Worm (Caenorhabditis elegans): ENCODE results near the gene mltn-13.

mltn-13 gene

DNA sequence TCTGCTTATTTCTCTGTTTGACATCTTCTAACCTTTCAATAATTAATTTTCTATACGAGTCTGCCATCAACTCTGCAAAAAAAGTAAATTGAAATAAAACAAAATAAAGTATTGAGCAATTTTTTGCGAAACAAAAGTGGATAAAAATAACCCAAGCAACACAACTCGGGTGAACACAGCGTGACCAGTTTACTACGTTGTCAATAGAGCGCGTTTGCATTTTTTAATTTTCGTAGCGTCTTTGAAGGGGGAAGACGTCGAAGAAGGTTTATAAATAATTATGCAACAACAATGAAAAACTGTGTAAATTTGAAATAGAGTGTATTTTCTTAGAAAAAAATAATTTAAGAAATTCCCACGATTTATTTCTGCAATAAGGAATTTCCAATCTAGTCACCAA lies 14.2 kb upstream of the mltn-13 start, which contains the start of gene atg-16.1:
Gene atg-16.1, minus strand, starts transcription at position 76 of the 400 bp plus-strand sequence.
- TF ChIP-seq ets-7 (tag; optimal IDR thresholded peaks at IDR 0.05) (no peak), F13C5.2 (tag; optimal IDR thresholded peaks at IDR 0.05) (peak; percentile 4)

DNA sequence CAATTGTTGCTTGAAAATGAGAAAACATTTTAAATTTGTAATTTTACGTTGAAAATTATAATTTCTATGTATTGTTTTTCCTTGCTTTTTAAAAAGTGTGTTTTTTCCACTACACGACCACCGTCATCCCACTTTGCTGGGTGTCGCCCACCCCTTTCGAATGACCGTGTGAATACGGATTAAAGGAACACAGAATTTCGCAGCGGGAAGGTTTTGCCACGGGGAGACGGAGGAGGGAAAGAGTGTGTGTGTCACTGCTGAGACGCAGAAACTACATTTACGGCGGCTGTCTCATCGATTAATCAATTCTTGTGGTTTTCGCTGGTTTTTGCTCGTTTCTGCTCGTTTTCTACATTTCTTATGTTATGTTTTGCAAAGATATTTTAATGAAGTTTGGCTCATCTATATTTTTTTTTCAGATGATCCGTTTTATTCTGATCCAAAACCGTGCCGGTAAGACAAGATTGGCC lies 9.7 kb upstream of the mltn-13 start, which contains the start of gene aps-2:
Gene aps-2, plus strand, starts transcription at position 420 of the 470 bp plus-strand sequence.
- TF ChIP-seq pes-1 (GFP tag; IDR thresholded peaks at IDR 0.05) = no peak
- TF ChIP-seq hmg-4 (GFP tag; optimal IDR thresholded peaks at IDR 0.05) = peak; percentile 59
- no peak for TF ChIP-seq scrt-1 (GFP tag; IDR thresholded peaks at IDR 0.05)
- no peak for TF ChIP-seq sea-1 (GFP tag; conservative IDR thresholded peaks at IDR 0.05)
- TF ChIP-seq tra-4 (tag; optimal IDR thresholded peaks at IDR 0.05) = no peak
- no peak for TF ChIP-seq tbx-11 (GFP tag; IDR thresholded peaks at IDR 0.05)
- no peak for TF ChIP-seq ceh-13 (GFP tag; optimal IDR thresholded peaks at IDR 0.05)
- TF ChIP-seq flt-1 (GFP tag; IDR thresholded peaks at IDR 0.05) = no peak
- peak; percentile 76 for TF ChIP-seq F13C5.2 (tag; optimal IDR thresholded peaks at IDR 0.05)
- no peak for TF ChIP-seq ama-1 (optimal IDR thresholded peaks at IDR 0.05)

DNA sequence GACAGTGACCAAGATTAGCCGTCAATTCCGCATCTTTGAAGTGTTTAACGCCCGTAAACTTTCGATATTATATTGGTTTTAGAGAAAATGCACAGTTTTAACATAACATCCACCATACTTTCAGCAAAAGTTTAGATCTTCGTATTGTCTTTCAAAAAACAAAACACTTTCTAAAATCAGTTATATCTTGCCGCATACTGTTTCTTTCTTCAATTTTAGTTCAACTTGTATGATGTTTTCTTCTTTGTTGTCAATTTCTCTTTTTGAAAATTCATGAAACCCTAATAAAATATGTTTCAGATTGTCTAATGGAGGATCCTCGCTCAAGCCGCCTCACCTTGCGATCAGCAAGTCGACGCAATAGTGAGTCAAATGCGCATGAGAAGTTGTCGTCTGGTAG lies 5.6 kb upstream of the mltn-13 start, which contains the start of gene F02E8.4:
Gene F02E8.4, plus strand, starts transcription at position 301 of the 400 bp plus-strand sequence.
- no peak for TF ChIP-seq aly-1 (tag; optimal IDR thresholded peaks at IDR 0.05)
- no peak for TF ChIP-seq ama-1 (optimal IDR thresholded peaks at IDR 0.05)
- TF ChIP-seq ceh-36 (tag; optimal IDR thresholded peaks at IDR 0.05) = no peak
- TF ChIP-seq tbx-37 (GFP tag; conservative IDR thresholded peaks at IDR 0.05) = no peak
- TF ChIP-seq F13C5.2 (tag; optimal IDR thresholded peaks at IDR 0.05) = no peak
- TF ChIP-seq tra-4 (tag; optimal IDR thresholded peaks at IDR 0.05) = no peak
- TF ChIP-seq hnd-1 (tag; optimal IDR thresholded peaks at IDR 0.05) = no peak
- no peak for TF ChIP-seq B0310.2 (tag; optimal IDR thresholded peaks at IDR 0.05)
- TF ChIP-seq flt-1 (GFP tag; IDR thresholded peaks at IDR 0.05) = no peak
- TF ChIP-seq pes-1 (GFP tag; IDR thresholded peaks at IDR 0.05) = no peak
- no peak for TF ChIP-seq scrt-1 (GFP tag; IDR thresholded peaks at IDR 0.05)
- TF ChIP-seq hmg-4 (GFP tag; optimal IDR thresholded peaks at IDR 0.05) = no peak
- no peak for TF ChIP-seq sea-1 (GFP tag; conservative IDR thresholded peaks at IDR 0.05)
- no peak for TF ChIP-seq tbx-11 (GFP tag; IDR thresholded peaks at IDR 0.05)
- no peak for TF ChIP-seq ets-7 (tag; optimal IDR thresholded peaks at IDR 0.05)
- no peak for TF ChIP-seq hmbx-1 (tag; optimal IDR thresholded peaks at IDR 0.05)

DNA sequence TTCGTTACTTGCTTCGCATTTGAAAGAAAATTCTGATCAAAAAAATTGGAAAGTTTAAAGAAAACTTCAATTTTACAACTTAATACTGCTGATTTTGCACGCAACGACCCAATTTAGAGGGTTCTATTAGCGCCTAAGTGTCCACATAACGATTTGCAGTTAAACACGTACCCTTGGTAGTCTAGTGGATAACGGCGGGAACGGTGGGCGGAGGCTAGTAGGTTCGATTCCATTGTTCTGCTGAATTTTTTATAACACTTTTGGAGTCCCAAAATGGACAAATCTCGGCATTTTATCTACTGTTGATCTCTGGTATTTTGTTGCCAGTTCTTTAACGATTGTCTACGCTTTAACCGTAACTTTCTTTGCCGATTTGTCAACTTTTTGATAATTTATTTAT lies 4.9 kb upstream of the mltn-13 start:
- TF ChIP-seq tbx-11 (GFP tag; IDR thresholded peaks at IDR 0.05) (no peak), tbx-37 (GFP tag; conservative IDR thresholded peaks at IDR 0.05) (no peak), B0310.2 (tag; optimal IDR thresholded peaks at IDR 0.05) (no peak), ama-1 (optimal IDR thresholded peaks at IDR 0.05) (no peak), ceh-13 (GFP tag; optimal IDR thresholded peaks at IDR 0.05) (no peak), pes-1 (GFP tag; IDR thresholded peaks at IDR 0.05) (no peak), aly-1 (tag; optimal IDR thresholded peaks at IDR 0.05) (no peak), ceh-36 (tag; optimal IDR thresholded peaks at IDR 0.05) (no peak), ets-7 (tag; optimal IDR thresholded peaks at IDR 0.05) (no peak), hnd-1 (tag; optimal IDR thresholded peaks at IDR 0.05) (no peak), hmbx-1 (tag; optimal IDR thresholded peaks at IDR 0.05) (no peak), hmg-4 (GFP tag; optimal IDR thresholded peaks at IDR 0.05) (no peak), sea-1 (GFP tag; conservative IDR thresholded peaks at IDR 0.05) (no peak), flt-1 (GFP tag; IDR thresholded peaks at IDR 0.05) (no peak), scrt-1 (GFP tag; IDR thresholded peaks at IDR 0.05) (no peak), F13C5.2 (tag; optimal IDR thresholded peaks at IDR 0.05) (no peak), tra-4 (tag; optimal IDR thresholded peaks at IDR 0.05) (no peak)

DNA sequence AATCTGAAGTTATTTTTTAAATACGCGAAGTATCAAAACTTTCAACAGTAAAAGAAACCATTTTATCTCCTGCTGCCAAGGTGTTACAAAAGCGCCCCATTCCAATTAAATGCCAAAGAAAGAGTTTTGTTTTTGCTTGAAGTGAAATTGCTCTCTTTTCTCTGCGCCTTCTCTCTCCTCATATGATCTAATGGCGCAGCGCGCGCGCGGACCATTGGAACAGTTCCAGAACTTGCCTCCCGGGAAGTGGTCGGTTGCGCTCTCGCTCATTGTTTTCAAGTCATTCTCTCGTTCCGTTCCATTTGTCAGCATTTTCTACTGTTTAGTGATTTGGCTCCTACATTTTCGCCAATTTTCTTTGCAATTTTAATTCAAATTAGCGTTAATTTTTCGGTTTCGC lies 3.8 kb upstream of the mltn-13 start:
- TF ChIP-seq tra-4 (tag; optimal IDR thresholded peaks at IDR 0.05) = no peak
- no peak for TF ChIP-seq scrt-1 (GFP tag; IDR thresholded peaks at IDR 0.05)
- TF ChIP-seq ceh-13 (GFP tag; optimal IDR thresholded peaks at IDR 0.05) = no peak
- TF ChIP-seq tbx-37 (GFP tag; conservative IDR thresholded peaks at IDR 0.05) = no peak
- no peak for TF ChIP-seq hmbx-1 (tag; optimal IDR thresholded peaks at IDR 0.05)
- no peak for TF ChIP-seq B0310.2 (tag; optimal IDR thresholded peaks at IDR 0.05)
- TF ChIP-seq sea-1 (GFP tag; conservative IDR thresholded peaks at IDR 0.05) = no peak
- no peak for TF ChIP-seq ama-1 (optimal IDR thresholded peaks at IDR 0.05)
- no peak for TF ChIP-seq pes-1 (GFP tag; IDR thresholded peaks at IDR 0.05)
- TF ChIP-seq hmg-4 (GFP tag; optimal IDR thresholded peaks at IDR 0.05) = no peak
- TF ChIP-seq tbx-11 (GFP tag; IDR thresholded peaks at IDR 0.05) = no peak
- TF ChIP-seq ceh-36 (tag; optimal IDR thresholded peaks at IDR 0.05) = no peak

DNA sequence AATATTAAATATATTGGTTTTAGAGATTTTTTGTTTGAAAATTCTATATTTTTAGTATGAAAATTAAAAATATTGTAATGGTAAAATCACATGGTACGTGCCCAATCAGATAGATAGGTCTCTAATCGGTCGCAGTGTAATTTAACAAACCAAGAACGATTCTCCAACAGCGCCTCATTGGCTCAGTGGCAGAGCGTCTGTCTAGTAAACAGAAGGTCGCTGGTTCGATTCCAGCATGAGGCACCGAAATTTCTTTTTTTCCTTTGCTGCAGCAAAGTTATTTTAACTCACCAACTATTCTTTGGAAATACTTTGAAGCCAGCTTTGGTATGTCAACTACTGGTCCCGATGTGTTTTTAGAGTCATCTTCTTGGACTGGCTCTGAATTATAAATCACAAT lies 3.3 kb downstream of the mltn-13 start:
- TF ChIP-seq F13C5.2 (tag; optimal IDR thresholded peaks at IDR 0.05) (no peak), aly-1 (tag; optimal IDR thresholded peaks at IDR 0.05) (no peak), hnd-1 (tag; optimal IDR thresholded peaks at IDR 0.05) (no peak), sea-1 (GFP tag; conservative IDR thresholded peaks at IDR 0.05) (0 out of 2 replicates have a peak, but pooled peaks have one; percentile 42), ets-7 (tag; optimal IDR thresholded peaks at IDR 0.05) (no peak), flt-1 (GFP tag; IDR thresholded peaks at IDR 0.05) (peak; percentile 58), pes-1 (GFP tag; IDR thresholded peaks at IDR 0.05) (peak; percentile 78), hmbx-1 (tag; optimal IDR thresholded peaks at IDR 0.05) (no peak), tbx-11 (GFP tag; IDR thresholded peaks at IDR 0.05) (peak; percentile 60; the same call in 1 of the 2 replicates), tra-4 (tag; optimal IDR thresholded peaks at IDR 0.05) (no peak), ama-1 (optimal IDR thresholded peaks at IDR 0.05) (no peak), ceh-13 (GFP tag; optimal IDR thresholded peaks at IDR 0.05) (no peak), hmg-4 (GFP tag; optimal IDR thresholded peaks at IDR 0.05) (no peak), scrt-1 (GFP tag; IDR thresholded peaks at IDR 0.05) (0 out of 2 replicates have a peak, but pooled peaks have one; percentile 35), B0310.2 (tag; optimal IDR thresholded peaks at IDR 0.05) (no peak), ceh-36 (tag; optimal IDR thresholded peaks at IDR 0.05) (no peak), tbx-37 (GFP tag; conservative IDR thresholded peaks at IDR 0.05) (no peak)

DNA sequence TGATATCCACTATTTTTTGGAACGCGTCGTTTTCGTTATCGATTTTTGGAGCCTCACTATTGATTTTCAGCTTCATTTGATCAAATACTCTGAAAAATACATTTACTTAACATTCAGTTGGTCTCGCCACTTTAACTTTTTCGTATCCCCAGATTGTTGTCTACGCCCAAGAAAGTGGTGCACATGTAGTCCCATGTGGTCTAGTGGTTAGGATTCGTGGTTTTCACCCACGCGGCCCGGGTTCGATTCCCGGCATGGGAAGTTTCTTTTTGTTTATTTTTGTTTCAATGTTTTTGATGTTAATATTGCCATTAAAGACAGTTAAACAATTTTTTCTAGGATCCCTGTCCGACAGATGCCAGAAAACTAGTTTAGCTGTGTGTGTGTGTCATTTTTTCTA lies 4.1 kb downstream of the mltn-13 start:
- TF ChIP-seq ets-7 (tag; optimal IDR thresholded peaks at IDR 0.05) (no peak), aly-1 (tag; optimal IDR thresholded peaks at IDR 0.05) (peak; percentile 70), tra-4 (tag; optimal IDR thresholded peaks at IDR 0.05) (peak; percentile 2), flt-1 (GFP tag; IDR thresholded peaks at IDR 0.05) (peak; percentile 88), pes-1 (GFP tag; IDR thresholded peaks at IDR 0.05) (peak; percentile 90), hmbx-1 (tag; optimal IDR thresholded peaks at IDR 0.05) (peak; percentile 55), sea-1 (GFP tag; conservative IDR thresholded peaks at IDR 0.05) (peak; percentile 85), hmg-4 (GFP tag; optimal IDR thresholded peaks at IDR 0.05) (peak; percentile 67), tbx-11 (GFP tag; IDR thresholded peaks at IDR 0.05) (peak; percentile 86), ceh-36 (tag; optimal IDR thresholded peaks at IDR 0.05) (peak; percentile 62), ceh-13 (GFP tag; optimal IDR thresholded peaks at IDR 0.05) (peak; percentile 58), ama-1 (optimal IDR thresholded peaks at IDR 0.05) (no peak), F13C5.2 (tag; optimal IDR thresholded peaks at IDR 0.05) (peak; percentile 87), B0310.2 (tag; optimal IDR thresholded peaks at IDR 0.05) (peak; percentile 75), hnd-1 (tag; optimal IDR thresholded peaks at IDR 0.05) (peak; percentile 64), scrt-1 (GFP tag; IDR thresholded peaks at IDR 0.05) (peak; percentile 78), tbx-37 (GFP tag; conservative IDR thresholded peaks at IDR 0.05) (peak; percentile 86)

All from whole organism, early embryonic.